Fruit fly (Drosophila melanogaster) whole organism, embryonic: ENCODE measurements around the gene Grip75.
A peak's percentile ranks its signal among the peaks of the same experiment; 100 is the strongest.

Source experiments
- BEAF-32 ChIP-seq: fragments of 200-800 bp; sonication (Bioruptor generic); optimal IDR thresholded peaks from 3 replicates; lab custom pipeline; 2017; ENCODE audit warnings: missing biosample characterization, missing genetic modification characterization, mild to moderate bottlenecking, moderate library complexity, missing genetic modification reagents
- Bgb ChIP-seq: fragments of 200-800 bp; sonication (Bioruptor generic); IDR thresholded peaks from 2 replicates; pipeline ENCODE4 v1.3.6; 2022; ENCODE audit warnings: missing biosample characterization, missing genetic modification characterization; ENCODE audit not compliant: partially characterized antibody
- CG10321 ChIP-seq: fragments of 200-800 bp; sonication (Bioruptor generic); IDR thresholded peaks from 2 replicates; pipeline ENCODE4 v1.3.6; 2022; ENCODE audit warnings: missing biosample characterization, missing genetic modification characterization
- CG10959 ChIP-seq: fragments of 200-800 bp; sonication (Bioruptor generic); IDR thresholded peaks from 2 replicates; pipeline ENCODE4 v1.3.6; 2022; ENCODE audit warnings: missing biosample characterization, missing genetic modification characterization
- CG12071 ChIP-seq: fragments of 200-800 bp; sonication (Bioruptor generic); optimal IDR thresholded peaks from 3 replicates; lab custom pipeline; 2018; ENCODE audit warnings: missing biosample characterization, mild to moderate bottlenecking, missing genetic modification characterization
- CG12104 ChIP-seq: fragments of 200-800 bp; sonication (Bioruptor generic); optimal IDR thresholded peaks from 3 replicates; lab custom pipeline; 2016; ENCODE audit warnings: missing biosample characterization, missing genetic modification characterization
- CG13424 ChIP-seq: fragments of 200-800 bp; sonication (Bioruptor generic); optimal IDR thresholded peaks from 2 replicates; lab custom pipeline; 2019; ENCODE audit warnings: missing biosample characterization, mild to moderate bottlenecking, missing genetic modification characterization, moderate library complexity
- CG17912 ChIP-seq: fragments of 200-800 bp; sonication (Bioruptor generic); optimal IDR thresholded peaks from 2 replicates; lab custom pipeline; 2018; ENCODE audit warnings: missing biosample characterization, mild to moderate bottlenecking, missing genetic modification characterization
- CG1792 ChIP-seq: fragments of 200-800 bp; sonication (Bioruptor generic); optimal IDR thresholded peaks from 2 replicates; lab custom pipeline; 2016; ENCODE audit warnings: missing biosample characterization, missing genetic modification characterization
- CG1832 ChIP-seq: fragments of 200-800 bp; sonication (Bioruptor generic); optimal IDR thresholded peaks from 2 replicates; lab custom pipeline; 2017; ENCODE audit warnings: missing biosample characterization, mild to moderate bottlenecking, missing genetic modification characterization, inconsistent platforms
- CG2875 ChIP-seq: fragments of 200-800 bp; sonication (Bioruptor generic); optimal IDR thresholded peaks from 2 replicates; lab custom pipeline; 2017; ENCODE audit warnings: missing biosample characterization, mild to moderate bottlenecking, missing genetic modification characterization, missing genetic modification reagents
- CG3995 ChIP-seq: fragments of 200-800 bp; sonication (Bioruptor generic); optimal IDR thresholded peaks from 3 replicates; lab custom pipeline; 2016; ENCODE audit warnings: missing biosample characterization, missing genetic modification characterization
- CG42726 ChIP-seq: fragments of 200-800 bp; sonication (Bioruptor generic); IDR thresholded peaks from 2 replicates; pipeline ENCODE4 v1.3.6; 2022; ENCODE audit warnings: missing biosample characterization, missing genetic modification characterization; ENCODE audit not compliant: partially characterized antibody
- CG43689 ChIP-seq: fragments of 200-800 bp; sonication (Bioruptor generic); IDR thresholded peaks from 2 replicates; pipeline ENCODE4 v1.3.6; 2022; ENCODE audit warnings: missing biosample characterization, missing genetic modification characterization
- CG4424 ChIP-seq: fragments of 200-800 bp; sonication (Bioruptor generic); optimal IDR thresholded peaks from 3 replicates; lab custom pipeline; 2016; ENCODE audit warnings: missing biosample characterization, missing genetic modification characterization
- CG5953 ChIP-seq: fragments of 200-800 bp; sonication (Bioruptor generic); IDR thresholded peaks from 2 replicates; pipeline ENCODE4 v1.3.6; 2022; ENCODE audit warnings: missing biosample characterization, missing genetic modification characterization
- CG6683 ChIP-seq: fragments of 200-800 bp; sonication (Bioruptor generic); optimal IDR thresholded peaks from 2 replicates; lab custom pipeline; 2017; ENCODE audit warnings: missing biosample characterization, mild to moderate bottlenecking, missing genetic modification characterization, missing genetic modification reagents
- CG7928 ChIP-seq: fragments of 200-800 bp; sonication (Bioruptor generic); optimal IDR thresholded peaks from 2 replicates; lab custom pipeline; 2017; ENCODE audit warnings: missing biosample characterization, mild to moderate bottlenecking, missing genetic modification characterization
- CG7987 ChIP-seq: fragments of 200-800 bp; sonication (Bioruptor generic); optimal IDR thresholded peaks from 2 replicates; lab custom pipeline; 2018; ENCODE audit warnings: missing biosample characterization, mild to moderate bottlenecking, missing genetic modification characterization, moderate library complexity
- CG9437 ChIP-seq: fragments of 200-800 bp; sonication (Bioruptor generic); optimal IDR thresholded peaks from 2 replicates; lab custom pipeline; 2018; ENCODE audit warnings: missing biosample characterization, mild to moderate bottlenecking, missing genetic modification characterization
- Camta ChIP-seq: fragments of 200-800 bp; sonication (Bioruptor generic); optimal IDR thresholded peaks from 2 replicates; lab custom pipeline; 2016; ENCODE audit warnings: missing biosample characterization, missing genetic modification characterization
- Doc3 ChIP-seq: fragments of 200-800 bp; sonication (Bioruptor generic); IDR thresholded peaks from 3 replicates; pipeline ENCODE4 v1.3.6; 2022; ENCODE audit warnings: missing biosample characterization, missing genetic modification characterization; ENCODE audit not compliant: partially characterized antibody
- Dp ChIP-seq: fragments of 200-800 bp; sonication (Bioruptor generic); optimal IDR thresholded peaks from 2 replicates; lab custom pipeline; 2018; ENCODE audit warnings: missing biosample characterization, mild to moderate bottlenecking, missing genetic modification characterization, moderate library complexity
- Drgx ChIP-seq: fragments of 200-800 bp; sonication (Bioruptor generic); IDR thresholded peaks from 2 replicates; pipeline ENCODE4 v1.3.6; 2022; ENCODE audit warnings: missing biosample characterization, missing genetic modification characterization
- H2.0 ChIP-seq: fragments of 200-800 bp; sonication (Bioruptor generic); IDR thresholded peaks from 2 replicates; pipeline ENCODE4 v1.3.6; 2022; ENCODE audit warnings: missing biosample characterization, missing genetic modification characterization
- HHEX ChIP-seq: fragments of 200-800 bp; sonication (Bioruptor generic); optimal IDR thresholded peaks from 3 replicates; lab custom pipeline; 2017; ENCODE audit warnings: missing biosample characterization, mild to moderate bottlenecking, missing genetic modification characterization, missing genetic modification reagents
- HLH54F ChIP-seq: fragments of 200-800 bp; sonication (Bioruptor generic); optimal IDR thresholded peaks from 3 replicates; lab custom pipeline; 2016; ENCODE audit warnings: missing biosample characterization, missing genetic modification characterization
- Hr78 ChIP-seq, 2 experiments: fragments of 200-800 bp in 1 of 2; fragments of >200 bp in 1 of 2; sonication (Bioruptor generic) in 1 of 2; optimal IDR thresholded peaks; 2 replicates each; lab custom pipeline; 2017 to 2019; ENCODE audit warnings: missing biosample characterization in 2 of 2, missing genetic modification characterization in 2 of 2, mild to moderate bottlenecking in 1 of 2, moderate library complexity in 1 of 2
- Kr ChIP-seq: fragments of 200-800 bp; sonication (Bioruptor generic); optimal IDR thresholded peaks from 2 replicates; lab custom pipeline; 2017; ENCODE audit warnings: missing biosample characterization, mild to moderate bottlenecking, missing genetic modification characterization
- Lhr ChIP-seq: fragments of 200-800 bp; sonication (Bioruptor generic); optimal IDR thresholded peaks from 3 replicates; lab custom pipeline; 2017; ENCODE audit warnings: mild to moderate bottlenecking, missing biosample characterization, missing genetic modification reagents, missing genetic modification characterization
- Sox100B ChIP-seq: fragments of 200-800 bp; sonication (Bioruptor generic); optimal IDR thresholded peaks from 3 replicates; lab custom pipeline; 2018; ENCODE audit warnings: missing biosample characterization, mild to moderate bottlenecking, missing genetic modification characterization
- TFAM ChIP-seq: fragments of 200-800 bp; sonication (Bioruptor generic); optimal IDR thresholded peaks from 2 replicates; lab custom pipeline; 2017; ENCODE audit warnings: missing biosample characterization, missing genetic modification characterization, inconsistent platforms
- bigmax ChIP-seq: fragments of 200-800 bp; sonication (Bioruptor generic); optimal IDR thresholded peaks from 2 replicates; lab custom pipeline; 2018; ENCODE audit warnings: missing biosample characterization, mild to moderate bottlenecking, missing genetic modification characterization
- chif ChIP-seq, 2 experiments: fragments of 200-800 bp; sonication (Bioruptor generic); optimal IDR thresholded peaks; 3 replicates each; lab custom pipeline; 2016; ENCODE audit warnings: missing biosample characterization in 2 of 2, missing genetic modification characterization in 2 of 2
- croc ChIP-seq: fragments of 200-800 bp; sonication (Bioruptor generic); conservative IDR thresholded peaks from 3 replicates; pipeline ENCODE4 v1.3.6; 2022; ENCODE audit warnings: missing biosample characterization, missing genetic modification characterization
- crp ChIP-seq, 2 experiments: fragments of 200-800 bp; sonication (Bioruptor generic); optimal IDR thresholded peaks; 2 replicates in 1 of 2; 3 replicates in 1 of 2; lab custom pipeline; 2017; ENCODE audit warnings: missing biosample characterization in 2 of 2, missing genetic modification characterization in 2 of 2, mild to moderate bottlenecking in 1 of 2, moderate library complexity in 1 of 2
- danr ChIP-seq: fragments of 200-800 bp; sonication (Bioruptor generic); IDR thresholded peaks from 2 replicates; pipeline ENCODE4 v1.3.6; 2022; ENCODE audit warnings: missing biosample characterization, missing genetic modification characterization
- esg ChIP-seq: fragments of 200-800 bp; sonication (Bioruptor generic); conservative IDR thresholded peaks from 2 replicates; pipeline ENCODE4 v1.3.6; 2022; ENCODE audit warnings: missing biosample characterization, missing genetic modification characterization
- grau ChIP-seq: fragments of 200-800 bp; optimal IDR thresholded peaks from 3 replicates; lab custom pipeline; 2019; ENCODE audit warnings: missing biosample characterization, mild to moderate bottlenecking, missing genetic modification characterization, moderate library complexity
- h ChIP-seq: fragments of >200 bp; optimal IDR thresholded peaks from 2 replicates; lab custom pipeline; 2017
- ken ChIP-seq: fragments of 200-800 bp; sonication (Bioruptor generic); IDR thresholded peaks from 3 replicates; pipeline ENCODE4 v1.3.6; 2022; ENCODE audit warnings: missing biosample characterization, missing genetic modification characterization
- lov ChIP-seq, 2 experiments: fragments of 200-800 bp in 1 of 2; fragments of >200 bp in 1 of 2; sonication (Bioruptor generic) in 1 of 2; IDR thresholded peaks in 1 of 2; optimal IDR thresholded peaks in 1 of 2; 2 replicates in 1 of 2; 3 replicates in 1 of 2; pipeline versions ENCODE4 v1.3.6 to Lab custom; 2017 to 2022; ENCODE audit warnings: missing biosample characterization in 1 of 2, missing genetic modification characterization in 1 of 2
- nom ChIP-seq: fragments of 200-800 bp; sonication (Bioruptor generic); optimal IDR thresholded peaks from 2 replicates; lab custom pipeline; 2017; ENCODE audit warnings: missing biosample characterization, missing genetic modification characterization, mild to moderate bottlenecking, moderate library complexity, missing genetic modification reagents
- otp ChIP-seq: fragments of 200-800 bp; sonication (Bioruptor generic); IDR thresholded peaks from 3 replicates; pipeline ENCODE4, ENCODE4 v1.3.6; 2022; ENCODE audit warnings: missing biosample characterization, missing genetic modification characterization
- pho ChIP-seq: fragments of 200-800 bp; sonication (Bioruptor generic); optimal IDR thresholded peaks from 2 replicates; lab custom pipeline; 2016; ENCODE audit warnings: missing biosample characterization, missing genetic modification characterization
- sima ChIP-seq: fragments of 200-800 bp; sonication (Bioruptor generic); optimal IDR thresholded peaks from 2 replicates; lab custom pipeline; 2016; ENCODE audit warnings: missing biosample characterization, missing genetic modification characterization
- sug ChIP-seq: fragments of 200-800 bp; optimal IDR thresholded peaks from 2 replicates; lab custom pipeline; 2019; ENCODE audit warnings: missing biosample characterization, mild to moderate bottlenecking, missing genetic modification characterization, moderate library complexity
- toy ChIP-seq: fragments of 200-800 bp; sonication (Bioruptor generic); IDR thresholded peaks from 2 replicates; pipeline ENCODE4 v1.3.6; 2022; ENCODE audit warnings: missing biosample characterization, missing genetic modification characterization
- vnd ChIP-seq: fragments of 200-800 bp; sonication (Bioruptor generic); IDR thresholded peaks from 3 replicates; pipeline ENCODE4 v1.3.6; 2022; ENCODE audit warnings: missing biosample characterization, missing genetic modification characterization; ENCODE audit not compliant: partially characterized antibody
- zen2 ChIP-seq: fragments of 200-800 bp; sonication (Bioruptor generic); IDR thresholded peaks from 3 replicates; pipeline ENCODE4 v1.3.6; 2022; ENCODE audit warnings: missing biosample characterization, missing genetic modification characterization; ENCODE audit not compliant: partially characterized antibody

Grip75 gene

DNA sequence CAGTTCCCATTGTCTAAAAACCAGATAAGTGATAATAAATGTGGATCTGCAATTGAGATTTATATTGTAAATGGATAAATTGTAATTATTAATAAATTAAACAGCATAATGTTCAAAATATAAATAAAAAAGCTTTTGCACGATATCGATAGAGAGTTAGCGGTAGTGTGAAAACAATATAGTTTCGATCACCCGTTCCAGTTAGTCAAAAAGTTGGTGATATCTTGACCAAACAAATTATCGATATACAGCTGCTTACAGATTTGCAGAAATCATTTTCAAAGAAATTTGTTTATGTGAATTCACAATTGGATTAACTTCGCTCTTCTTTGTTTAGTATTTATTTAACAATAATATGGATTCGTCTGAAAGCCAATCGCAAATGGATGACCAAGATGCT is 43.9 kb upstream of the Grip75 start, which contains the start of gene Nse4 (continued):
- TF ChIP-seq Kr (GFP tag; lab: Kevin White, UChicago) (no peak), pho (GFP tag; lab: Kevin White, UChicago) (no peak), CG12071 (GFP tag; lab: Kevin White, UChicago) (no peak), Lhr (no peak), CG1792 (GFP tag; lab: Kevin White, UChicago) (no peak), CG4424 (GFP tag; lab: Kevin White, UChicago) (no peak), otp (GFP tag; lab: Robert Waterston, UW) (no peak), Drgx (GFP tag; lab: Robert Waterston, UW) (no peak), Doc3 (GFP tag; lab: Robert Waterston, UW) (peak; percentile 46; the same call in 2 of the 3 replicates), h (lab: Kevin White, UChicago) (no peak), grau (tag; lab: Kevin White, UChicago) (no peak), CG2875 (GFP tag; lab: Kevin White, UChicago) (no peak), CG43689 (GFP tag; lab: Robert Waterston, UW) (no peak), bigmax (GFP tag; lab: Kevin White, UChicago) (no peak), vnd (GFP tag; lab: Robert Waterston, UW) (peak; percentile 88), sug (tag; lab: Kevin White, UChicago) (peak; percentile 2), CG10959 (GFP tag; lab: Robert Waterston, UW) (no peak), crp (GFP tag; optimal IDR thresholded peaks at IDR 0.05; lab: Kevin White, UChicago) (peak in 1 of 2 experiments; percentile 70), toy (GFP tag; lab: Robert Waterston, UW) (no peak), CG7987 (GFP tag; lab: Kevin White, UChicago) (no peak), CG5953 (GFP tag; lab: Robert Waterston, UW) (no peak), CG10321 (GFP tag; lab: Robert Waterston, UW) (no peak), lov (optimal IDR thresholded peaks at IDR 0.05; lab: Kevin White, UChicago) (no peak), lov (GFP tag; IDR thresholded peaks at IDR 0.05; lab: Robert Waterston, UW) (no peak), CG9437 (GFP tag; lab: Kevin White, UChicago) (no peak), chif (GFP tag; optimal IDR thresholded peaks at IDR 0.05; lab: Kevin White, UChicago) (no peak), zen2 (peak; percentile 77), HHEX (GFP tag; lab: Kevin White, UChicago) (no peak), croc (GFP tag; lab: Robert Waterston, UW) (no peak), danr (no peak), Bgb (peak; percentile 91), Camta (GFP tag; lab: Kevin White, UChicago) (no peak), Dp (GFP tag; lab: Kevin White, UChicago) (peak; percentile 75), CG6683 (no peak), Sox100B (GFP tag; lab: Kevin White, UChicago) (no peak), sima (GFP tag; lab: Kevin White, UChicago) (no peak), ken (GFP tag; lab: Robert Waterston, UW) (no peak), TFAM (GFP tag; lab: Kevin White, UChicago) (no peak), CG17912 (GFP tag; lab: Kevin White, UChicago) (no peak), Hr78 (GFP tag; optimal IDR thresholded peaks at IDR 0.05; lab: Kevin White, UChicago) (no peak), CG12104 (GFP tag; lab: Kevin White, UChicago) (no peak), CG1832 (no peak), HLH54F (GFP tag; lab: Kevin White, UChicago) (no peak), CG13424 (tag; lab: Kevin White, UChicago) (no peak), CG42726 (GFP tag; lab: Robert Waterston, UW) (no peak), BEAF-32 (GFP tag; lab: Kevin White, UChicago) (peak; percentile 65), CG3995 (GFP tag; lab: Kevin White, UChicago) (no peak), CG7928 (GFP tag; lab: Kevin White, UChicago) (no peak), esg (GFP tag; lab: Robert Waterston, UW) (no peak), H2.0 (GFP tag; lab: Robert Waterston, UW) (no peak), nom (GFP tag; lab: Kevin White, UChicago) (no peak)
